Fruit fly (Drosophila melanogaster): Measurements from ENCODE around the gene Npc2h.
A peak's percentile ranks its signal among the peaks of the same experiment; 100 is the strongest.

The Npc2h gene

dm6 chr3R:30765306-30766033 is 19.4 kb upstream of the Npc2h start, which contains the start of gene zfh1 (continued):
- TF ChIP-seq CG17328 (GFP tag; IDR thresholded peaks at IDR 0.05): no peak
- TF ChIP-seq Hmr (GFP tag; optimal IDR thresholded peaks at IDR 0.05): peak; percentile 16
- peak; percentile 7 for TF ChIP-seq scrt (GFP tag; optimal IDR thresholded peaks at IDR 0.05)
- TF ChIP-seq repo (GFP tag; optimal IDR thresholded peaks at IDR 0.05): no peak
- TF ChIP-seq D19A (tag; optimal IDR thresholded peaks at IDR 0.05): no peak
- TF ChIP-seq CG1647 (GFP tag; optimal IDR thresholded peaks at IDR 0.05): no peak
- TF ChIP-seq CG12744 (GFP tag; optimal IDR thresholded peaks at IDR 0.05): no peak
- TF ChIP-seq CG3163 (GFP tag; optimal IDR thresholded peaks at IDR 0.05): peak; percentile 4
- TF ChIP-seq Poxn (GFP tag; IDR thresholded peaks at IDR 0.05): no peak
- TF ChIP-seq Sry-δ (GFP tag; optimal IDR thresholded peaks at IDR 0.05): no peak
- TF ChIP-seq Six4 (GFP tag; optimal IDR thresholded peaks at IDR 0.05): no peak
- TF ChIP-seq Oaz (GFP tag; IDR thresholded peaks at IDR 0.05): no peak
- no peak for TF ChIP-seq ham (GFP tag; IDR thresholded peaks at IDR 0.05)
- peak; percentile 19 for TF ChIP-seq lab (GFP tag; optimal IDR thresholded peaks at IDR 0.05)
- TF ChIP-seq CG1792 (GFP tag; optimal IDR thresholded peaks at IDR 0.05): no peak
- no peak for TF ChIP-seq nerfin-2 (GFP tag; IDR thresholded peaks at IDR 0.05; ENCODE audit: partially characterized antibody)
- peak; percentile 56 for TF ChIP-seq chn (GFP tag; optimal IDR thresholded peaks at IDR 0.05)
- TF ChIP-seq tna (GFP tag; IDR thresholded peaks at IDR 0.05; ENCODE audit: partially characterized antibody): no peak
- peak; percentile 78 to 87 for TF ChIP-seq Trl (optimal IDR thresholded peaks at IDR 0.05)
- TF ChIP-seq Trl (GFP tag; optimal IDR thresholded peaks at IDR 0.05): peak; percentile 7
- TF ChIP-seq CG10147 (GFP tag; optimal IDR thresholded peaks at IDR 0.05): no peak
- TF ChIP-seq CG9609 (GFP tag; optimal IDR thresholded peaks at IDR 0.05): no peak
- no peak for TF ChIP-seq Ravus (GFP tag; IDR thresholded peaks at IDR 0.05)
- TF ChIP-seq C15 (GFP tag; IDR thresholded peaks at IDR 0.05): no peak
- TF ChIP-seq ken (GFP tag; IDR thresholded peaks at IDR 0.05): 0 out of 3 replicates have a peak, but pooled peaks have one; percentile 14
- no peak for TF ChIP-seq tup (GFP tag; optimal IDR thresholded peaks at IDR 0.05)
- TF ChIP-seq trh (GFP tag; optimal IDR thresholded peaks at IDR 0.05): no peak
- no peak for TF ChIP-seq CG8765 (GFP tag; IDR thresholded peaks at IDR 0.05)
- no peak for TF ChIP-seq org-1 (GFP tag; optimal IDR thresholded peaks at IDR 0.05)
- TF ChIP-seq nerfin-1 (tag; optimal IDR thresholded peaks at IDR 0.05): peak; percentile 43
- TF ChIP-seq NC2α (GFP tag; optimal IDR thresholded peaks at IDR 0.05): no peak
- no peak for TF ChIP-seq btn (GFP tag; optimal IDR thresholded peaks at IDR 0.05)
- peak; percentile 53 for TF ChIP-seq ERR (GFP tag; optimal IDR thresholded peaks at IDR 0.05)
- no peak for TF ChIP-seq gce (GFP tag; IDR thresholded peaks at IDR 0.05)
- TF ChIP-seq CG10366 (GFP tag; IDR thresholded peaks at IDR 0.05): no peak
- no peak for TF ChIP-seq Dref (GFP tag; IDR thresholded peaks at IDR 0.05)
- TF ChIP-seq CG8478 (optimal IDR thresholded peaks at IDR 0.05): peak; percentile 8
- no peak for TF ChIP-seq eyg (GFP tag; optimal IDR thresholded peaks at IDR 0.05)
- peak; percentile 19; the same call in 1 of the 2 replicates for TF ChIP-seq MBD-R2 (GFP tag; IDR thresholded peaks at IDR 0.05)
- no peak for TF ChIP-seq Vsx1 (GFP tag; optimal IDR thresholded peaks at IDR 0.05)
- no peak for TF ChIP-seq CG31224 (GFP tag; IDR thresholded peaks at IDR 0.05)
- no peak for TF ChIP-seq CG2120 (GFP tag; optimal IDR thresholded peaks at IDR 0.05)
- TF ChIP-seq seq (GFP tag; IDR thresholded peaks at IDR 0.05): peak; percentile 76; the same call in 1 of the 2 replicates
- peak; percentile 35 for TF ChIP-seq CG3995 (GFP tag; optimal IDR thresholded peaks at IDR 0.05)
- TF ChIP-seq sna (GFP tag; IDR thresholded peaks at IDR 0.05; ENCODE audit: partially characterized antibody): 0 out of 2 replicates have a peak, but pooled peaks have one; percentile 25
- TF ChIP-seq gt (GFP tag; IDR thresholded peaks at IDR 0.05): no peak
- peak; percentile 21 for TF ChIP-seq mirr (GFP tag; optimal IDR thresholded peaks at IDR 0.05)
- TF ChIP-seq Stat92E (GFP tag; optimal IDR thresholded peaks at IDR 0.05): peak in 1 of 3 experiments; percentile 38
- peak; percentile 1 for TF ChIP-seq CG13624 (GFP tag; optimal IDR thresholded peaks at IDR 0.05)
- TF ChIP-seq HLH3B (GFP tag; IDR thresholded peaks at IDR 0.05): no peak
- TF ChIP-seq Dek (tag; optimal IDR thresholded peaks at IDR 0.05): no peak

Data from whole organism, embryonic.